Worm (Caenorhabditis elegans): ENCODE measurements around the gene srg-22.

- TF ChIP-seq ztf-18 (tag; optimal IDR thresholded peaks at IDR 0.05) (no peak), athp-1 (tag; optimal IDR thresholded peaks at IDR 0.05) (no peak), F52B5.7 (tag; optimal IDR thresholded peaks at IDR 0.05) (no peak), T26A5.8 (tag; optimal IDR thresholded peaks at IDR 0.05) (no peak), madf-10 (tag; optimal IDR thresholded peaks at IDR 0.05) (no peak), egl-18 (GFP tag; IDR thresholded peaks at IDR 0.05) (no peak), nfya-1 (tag; optimal IDR thresholded peaks at IDR 0.05; ENCODE audit: borderline replicate concordance, insufficient read depth) (no peak), ama-1 (optimal IDR thresholded peaks at IDR 0.05) (no peak), ama-1 (GFP tag; optimal IDR thresholded peaks at IDR 0.05) (no peak), pha-4 (tag; optimal IDR thresholded peaks at IDR 0.05) (no peak), atf-7 (tag; optimal IDR thresholded peaks at IDR 0.05) (no peak), snpc-4 (GFP tag; optimal IDR thresholded peaks at IDR 0.05) (no peak), snpc-4 (tag; optimal IDR thresholded peaks at IDR 0.05) (no peak), let-607 (tag; optimal IDR thresholded peaks at IDR 0.05) (no peak)
Measured at ce11 chrII:3066401-3066800, 26.9 kb downstream of the srg-22 start.
